Fruit fly (Drosophila melanogaster): ENCODE data around the gene CG31870.
A peak's percentile ranks its signal among the peaks of the same experiment; 100 is the strongest.

CG31870 gene

dm6 chr2L:10789922-10790321 is at the start of gene CG31870:
TSS of gene CG31870 (plus strand) at chr2L:10790222.
- TF ChIP-seq acj6 (GFP tag; optimal IDR thresholded peaks at IDR 0.05) (no peak), eg (GFP tag; IDR thresholded peaks at IDR 0.05) (no peak), pdm3 (GFP tag; optimal IDR thresholded peaks at IDR 0.05) (no peak), CG8119 (GFP tag; IDR thresholded peaks at IDR 0.05) (no peak), Eip78C (GFP tag) (no peak), CG1621 (tag; optimal IDR thresholded peaks at IDR 0.05) (no peak), CG11294 (GFP tag; IDR thresholded peaks at IDR 0.05) (no peak), CG10631 (GFP tag; optimal IDR thresholded peaks at IDR 0.05) (no peak), ss (GFP tag; optimal IDR thresholded peaks at IDR 0.05) (no peak), salr (GFP tag; optimal IDR thresholded peaks at IDR 0.05) (no peak), CG34406 (GFP tag; optimal IDR thresholded peaks at IDR 0.05) (no peak), net (GFP tag; optimal IDR thresholded peaks at IDR 0.05) (no peak)

- TF ChIP-seq fd59A (GFP tag; optimal IDR thresholded peaks at IDR 0.05) (no peak), CG6854 (GFP tag; optimal IDR thresholded peaks at IDR 0.05) (no peak), CG6792 (GFP tag; optimal IDR thresholded peaks at IDR 0.05) (no peak), CG10669 (GFP tag; optimal IDR thresholded peaks at IDR 0.05) (no peak), topi (GFP tag; optimal IDR thresholded peaks at IDR 0.05) (no peak), CG16779 (tag; optimal IDR thresholded peaks at IDR 0.05) (no peak), salr (GFP tag; optimal IDR thresholded peaks at IDR 0.05) (no peak), dsx (GFP tag; optimal IDR thresholded peaks at IDR 0.05; ENCODE audit: poor library complexity, severe bottlenecking) (no peak), CG8319 (GFP tag; optimal IDR thresholded peaks at IDR 0.05) (no peak), CG34406 (GFP tag; optimal IDR thresholded peaks at IDR 0.05) (no peak), Sox15 (GFP tag; optimal IDR thresholded peaks at IDR 0.05) (no peak), CG10631 (GFP tag; optimal IDR thresholded peaks at IDR 0.05) (no peak), Hr39 (GFP tag; optimal IDR thresholded peaks at IDR 0.05) (no peak)
Observed at dm6 chr2L:10743714-10744113, 46.3 kb upstream of the CG31870 start, which contains the start of gene CG6729. TSS of gene CG6729 (minus strand) at chr2L:10743935.

dm6 chr2L:10748218-10748617 is 41.8 kb upstream of the CG31870 start:
- TF ChIP-seq CG11294 (GFP tag; IDR thresholded peaks at IDR 0.05) = 0 out of 2 replicates have a peak, but pooled peaks have one; percentile 9
- peak in 1 of 2 experiments; percentile 39 for TF ChIP-seq salr (GFP tag; optimal IDR thresholded peaks at IDR 0.05)
- peak; percentile 76 for TF ChIP-seq Hr4 (GFP tag; optimal IDR thresholded peaks at IDR 0.05)
- TF ChIP-seq Eip78C (GFP tag) = peak; percentile 80
- peak; percentile 39 for TF ChIP-seq Gug (GFP tag; IDR thresholded peaks at IDR 0.05)
- TF ChIP-seq CG8119 (GFP tag; IDR thresholded peaks at IDR 0.05) = peak; percentile 60; the same call in 2 of the 3 replicates
- TF ChIP-seq CG15336 (GFP tag; IDR thresholded peaks at IDR 0.05) = peak; percentile 76
- peak; percentile 66 for TF ChIP-seq svp (GFP tag)
- no peak for TF ChIP-seq Met (GFP tag; optimal IDR thresholded peaks at IDR 0.05)
- TF ChIP-seq CG31627 (GFP tag; optimal IDR thresholded peaks at IDR 0.05) = peak; percentile 7
- TF ChIP-seq acj6 (GFP tag; optimal IDR thresholded peaks at IDR 0.05) = peak; percentile 41
- peak; percentile 56 for TF ChIP-seq net (GFP tag; optimal IDR thresholded peaks at IDR 0.05)
- peak; percentile 65; the same call in 1 of the 3 replicates for TF ChIP-seq CG6163 (GFP tag; IDR thresholded peaks at IDR 0.05)
- TF ChIP-seq CG6276 (GFP tag; optimal IDR thresholded peaks at IDR 0.05) = peak; percentile 47
- peak; percentile 7 for TF ChIP-seq lz (GFP tag; optimal IDR thresholded peaks at IDR 0.05)
- peak; percentile 62 for TF ChIP-seq CG32006 (GFP tag; optimal IDR thresholded peaks at IDR 0.05)
- peak; percentile 22 for TF ChIP-seq CG11762 (GFP tag; optimal IDR thresholded peaks at IDR 0.05; ENCODE audit: insufficient read depth)
- peak; percentile 80 for TF ChIP-seq eg (GFP tag; IDR thresholded peaks at IDR 0.05)
- TF ChIP-seq Ets96B (tag; optimal IDR thresholded peaks at IDR 0.05) = no peak
- peak; percentile 48 for TF ChIP-seq CG3919 (GFP tag; optimal IDR thresholded peaks at IDR 0.05)
- TF ChIP-seq Eip75B (GFP tag; optimal IDR thresholded peaks at IDR 0.05) = no peak
- TF ChIP-seq fkh (GFP tag; optimal IDR thresholded peaks at IDR 0.05) = no peak
- TF ChIP-seq Hr39 (GFP tag; optimal IDR thresholded peaks at IDR 0.05) = peak; percentile 10
- TF ChIP-seq spab (GFP tag; optimal IDR thresholded peaks at IDR 0.05) = no peak
- no peak for TF ChIP-seq fd85E (GFP tag; optimal IDR thresholded peaks at IDR 0.05)
- peak; percentile 35 for TF ChIP-seq Lpt (GFP tag; optimal IDR thresholded peaks at IDR 0.05)
- TF ChIP-seq cyc (GFP tag; optimal IDR thresholded peaks at IDR 0.05) = peak; percentile 21
